Fruit fly (Drosophila melanogaster) whole organism, prepupa: Measurements from ENCODE around the gene GatB.

Experiments
- Blimp-1 ChIP-seq: fragments of 200-800 bp; sonication (Bioruptor generic); optimal IDR thresholded peaks from 3 replicates; lab custom pipeline; 2017; ENCODE audit warnings: missing biosample characterization, missing genetic modification characterization, mild to moderate bottlenecking, moderate library complexity, missing genetic modification reagents
- CG10631 ChIP-seq: fragments of 200-800 bp; sonication (Bioruptor generic); optimal IDR thresholded peaks from 2 replicates; lab custom pipeline; 2016; ENCODE audit warnings: missing biosample characterization, missing genetic modification characterization
- CG15336 ChIP-seq: fragments of 200-800 bp; sonication (Bioruptor generic); IDR thresholded peaks from 2 replicates; pipeline ENCODE4 v1.3.6; 2022; ENCODE audit warnings: missing biosample characterization, missing genetic modification characterization
- CG3032 ChIP-seq: fragments of 200-800 bp; optimal IDR thresholded peaks from 2 replicates; lab custom pipeline; 2019; ENCODE audit warnings: missing biosample characterization, mild to moderate bottlenecking, missing genetic modification characterization, moderate library complexity
- CG31627 ChIP-seq: fragments of 200-800 bp; sonication (Bioruptor generic); optimal IDR thresholded peaks from 3 replicates; lab custom pipeline; 2016; ENCODE audit warnings: missing biosample characterization, missing genetic modification characterization
- CG4318 ChIP-seq: fragments of 200-800 bp; sonication (Bioruptor generic); optimal IDR thresholded peaks from 3 replicates; lab custom pipeline; 2017; ENCODE audit warnings: missing biosample characterization, mild to moderate bottlenecking, missing genetic modification characterization
- CG6163 ChIP-seq: fragments of 200-800 bp; sonication (Bioruptor generic); IDR thresholded peaks from 3 replicates; pipeline ENCODE4 v1.3.6; 2022; ENCODE audit warnings: missing biosample characterization, missing genetic modification characterization
- CG6276 ChIP-seq: fragments of 200-800 bp; sonication (Bioruptor generic); optimal IDR thresholded peaks from 2 replicates; lab custom pipeline; 2017; ENCODE audit warnings: missing biosample characterization, mild to moderate bottlenecking, missing genetic modification characterization
- CG6808 ChIP-seq: fragments of 200-800 bp; sonication (Bioruptor generic); optimal IDR thresholded peaks from 3 replicates; lab custom pipeline; 2017; ENCODE audit warnings: missing biosample characterization, missing genetic modification characterization, mild to moderate bottlenecking, moderate library complexity, missing genetic modification reagents
- CG8319 ChIP-seq: fragments of 200-800 bp; sonication (Bioruptor generic); optimal IDR thresholded peaks from 3 replicates; lab custom pipeline; 2016; ENCODE audit warnings: missing biosample characterization, missing genetic modification characterization
- Eip75B ChIP-seq: fragments of 200-800 bp; sonication (Bioruptor generic); optimal IDR thresholded peaks from 3 replicates; lab custom pipeline; 2016; ENCODE audit warnings: missing biosample characterization, missing genetic modification characterization
- Eip78C ChIP-seq: fragments of 200-800 bp; sonication (Bioruptor generic); peaks from one replicate; lab custom pipeline; 2016; ENCODE audit warnings: missing biosample characterization, missing genetic modification characterization
- Eip93F ChIP-seq: fragments of 200-800 bp; sonication (Bioruptor generic); optimal IDR thresholded peaks from 2 replicates; lab custom pipeline; 2016; ENCODE audit warnings: missing biosample characterization, mild to moderate bottlenecking, missing genetic modification characterization
- Gug ChIP-seq: fragments of 200-800 bp; sonication (Bioruptor generic); IDR thresholded peaks from 2 replicates; pipeline ENCODE4 v1.3.6; 2022; ENCODE audit warnings: missing biosample characterization, missing genetic modification characterization
- Hr38 ChIP-seq: sonication (Bioruptor generic); optimal IDR thresholded peaks from 2 replicates; lab custom pipeline; 2016; ENCODE audit warnings: missing biosample characterization, missing genetic modification characterization
- Hr4 ChIP-seq: fragments of 200-800 bp; sonication (Bioruptor generic); optimal IDR thresholded peaks from 3 replicates; lab custom pipeline; 2016; ENCODE audit warnings: missing biosample characterization, missing genetic modification characterization
- Sox15 ChIP-seq: fragments of 200-800 bp; sonication (Bioruptor generic); optimal IDR thresholded peaks from 3 replicates; lab custom pipeline; 2016; ENCODE audit warnings: missing biosample characterization, missing genetic modification characterization
- dac ChIP-seq: fragments of 200-800 bp; sonication (Bioruptor generic); optimal IDR thresholded peaks from 2 replicates; lab custom pipeline; 2017; ENCODE audit warnings: missing biosample characterization, mild to moderate bottlenecking, missing genetic modification characterization
- eg ChIP-seq: fragments of 200-800 bp; sonication (Bioruptor generic); IDR thresholded peaks from 3 replicates; pipeline ENCODE4 v1.3.6; 2022; ENCODE audit warnings: missing biosample characterization, missing genetic modification characterization
- esn ChIP-seq: fragments of 200-800 bp; sonication (Bioruptor generic); optimal IDR thresholded peaks from 2 replicates; lab custom pipeline; 2016; ENCODE audit warnings: missing biosample characterization, mild to moderate bottlenecking, missing genetic modification characterization, moderate library complexity
- fkh ChIP-seq: fragments of 200-800 bp; sonication (Bioruptor generic); optimal IDR thresholded peaks from 3 replicates; lab custom pipeline; 2017; ENCODE audit warnings: missing biosample characterization, mild to moderate bottlenecking, missing genetic modification characterization, moderate library complexity
- pdm3 ChIP-seq: fragments of 200-800 bp; sonication (Bioruptor generic); optimal IDR thresholded peaks from 3 replicates; lab custom pipeline; 2016; ENCODE audit warnings: missing biosample characterization, missing genetic modification characterization
- salr ChIP-seq, 2 experiments: fragments of 200-800 bp; sonication (Bioruptor generic); optimal IDR thresholded peaks; 3 replicates each; lab custom pipeline; 2016 to 2018; ENCODE audit warnings: missing biosample characterization in 2 of 2, missing genetic modification characterization in 2 of 2, mild to moderate bottlenecking in 1 of 2
- spab ChIP-seq: fragments of 200-800 bp; sonication (Bioruptor generic); optimal IDR thresholded peaks from 2 replicates; lab custom pipeline; 2017; ENCODE audit warnings: missing biosample characterization, mild to moderate bottlenecking, missing genetic modification characterization, missing genetic modification reagents
- ss ChIP-seq, 2 experiments: fragments of 200-800 bp; sonication (Bioruptor generic); optimal IDR thresholded peaks; 2 replicates in 1 of 2; 3 replicates in 1 of 2; lab custom pipeline; 2017 to 2018; ENCODE audit warnings: mild to moderate bottlenecking in 2 of 2, missing biosample characterization in 2 of 2, missing genetic modification characterization in 2 of 2, moderate library complexity in 1 of 2
- svp ChIP-seq: fragments of 200-800 bp; sonication (Bioruptor generic); peaks from one replicate; lab custom pipeline; 2016; ENCODE audit warnings: missing biosample characterization, missing genetic modification characterization
- topi ChIP-seq: fragments of 200-800 bp; sonication (Bioruptor generic); optimal IDR thresholded peaks from 3 replicates; lab custom pipeline; 2016; ENCODE audit warnings: missing biosample characterization, missing genetic modification characterization
- vri ChIP-seq: fragments of 200-800 bp; sonication (Bioruptor generic); optimal IDR thresholded peaks from 3 replicates; lab custom pipeline; 2016; ENCODE audit warnings: missing biosample characterization, mild to moderate bottlenecking, missing genetic modification characterization

The GatB gene

dm6 chr3R:24099039-24100026 lies 30.7 kb downstream of the GatB start (continued):
- peak; percentile 84 for TF ChIP-seq CG31627 (GFP tag; lab: Kevin White, UChicago)
- TF ChIP-seq topi = peak; percentile 80
- TF ChIP-seq Hr38 = no peak
- peak; percentile 17 for TF ChIP-seq fkh (GFP tag; lab: Kevin White, UChicago)
- peak; percentile 76 for TF ChIP-seq CG15336 (GFP tag; lab: Robert Waterston, UW)
- TF ChIP-seq Hr4 (GFP tag; lab: Kevin White, UChicago) = peak; percentile 68
- TF ChIP-seq esn = peak; percentile 76
- peak; percentile 25 for TF ChIP-seq dac (GFP tag; lab: Kevin White, UChicago)
- TF ChIP-seq CG6163 (GFP tag; lab: Robert Waterston, UW) = peak; percentile 89
- TF ChIP-seq CG6276 (GFP tag; lab: Kevin White, UChicago) = peak; percentile 43
- TF ChIP-seq Gug (GFP tag; lab: Robert Waterston, UW) = peak; percentile 74

dm6 chr3R:24093430-24093829 lies 36.6 kb downstream of the GatB start:
- no peak for TF ChIP-seq CG3032
- peak; percentile 53 for TF ChIP-seq Eip78C (GFP tag; lab: Kevin White, UChicago)
- TF ChIP-seq Hr4 (GFP tag; lab: Kevin White, UChicago) = peak; percentile 2

dm6 chr3R:24092590-24093151 lies 37.4 kb downstream of the GatB start:
- peak in 1 of 2 experiments; percentile 18 for TF ChIP-seq ss (GFP tag; optimal IDR thresholded peaks at IDR 0.05; lab: Kevin White, UChicago)
- no peak for TF ChIP-seq eg (GFP tag; lab: Robert Waterston, UW)
- TF ChIP-seq CG6808 (GFP tag; lab: Kevin White, UChicago) = peak; percentile 18
- TF ChIP-seq CG10631 = no peak

DNA sequence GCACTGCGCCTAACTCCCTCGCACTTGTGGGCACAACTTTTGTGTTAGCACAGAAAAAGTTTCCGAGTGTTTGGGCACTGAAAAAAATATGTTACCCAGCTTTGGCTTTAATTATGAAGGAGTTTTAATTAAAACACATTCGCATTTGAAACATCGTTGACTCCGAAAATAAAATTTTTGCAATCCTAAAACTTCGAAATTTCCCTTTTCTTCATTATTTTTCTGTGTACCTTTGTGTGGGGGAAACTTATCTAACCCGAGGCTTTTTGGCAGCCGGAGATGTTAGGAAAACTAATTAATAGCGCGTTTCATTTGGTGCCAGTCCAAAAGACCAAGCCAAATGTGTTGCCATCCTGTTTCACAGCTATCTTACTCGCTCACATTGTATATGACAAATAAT lies 38.4 kb downstream of the GatB start:
- no peak for TF ChIP-seq Sox15 (GFP tag; lab: Kevin White, UChicago)

dm6 chr3R:24090143-24090542 lies 39.9 kb downstream of the GatB start:
- TF ChIP-seq fkh (GFP tag; lab: Kevin White, UChicago) = peak; percentile 21
- no peak for TF ChIP-seq dac (GFP tag; lab: Kevin White, UChicago)
- no peak for TF ChIP-seq CG4318 (GFP tag; lab: Kevin White, UChicago)
- TF ChIP-seq spab (GFP tag; lab: Kevin White, UChicago) = no peak
- no peak for TF ChIP-seq CG6808 (GFP tag; lab: Kevin White, UChicago)
- no peak for TF ChIP-seq Blimp-1 (GFP tag; lab: Kevin White, UChicago)
- TF ChIP-seq pdm3 (GFP tag; lab: Kevin White, UChicago) = no peak

- no peak for TF ChIP-seq svp (GFP tag; lab: Kevin White, UChicago)
- no peak for TF ChIP-seq Sox15 (GFP tag; lab: Kevin White, UChicago)
- TF ChIP-seq vri (GFP tag; lab: Kevin White, UChicago) = peak; percentile 13
- no peak for TF ChIP-seq CG8319 (GFP tag; lab: Kevin White, UChicago)
- TF ChIP-seq salr (GFP tag; optimal IDR thresholded peaks at IDR 0.05; lab: Kevin White, UChicago) = no peak
- no peak for TF ChIP-seq CG31627 (GFP tag; lab: Kevin White, UChicago)
- TF ChIP-seq eg (GFP tag; lab: Robert Waterston, UW) = no peak
- TF ChIP-seq Eip93F (GFP tag; lab: Kevin White, UChicago) = peak; percentile 40
- TF ChIP-seq Eip75B = no peak
Measured at dm6 chr3R:24084975-24085374, 45.1 kb downstream of the GatB start.
